Fruit fly (Drosophila melanogaster) whole organism, embryonic: ENCODE data around the gene CG8312.

Experiments
- ATbp ChIP-seq: fragments of 200-800 bp; sonication (Bioruptor generic); optimal IDR thresholded peaks from 2 replicates; lab custom pipeline; 2017; ENCODE audit warnings: missing biosample characterization, mild to moderate bottlenecking, missing genetic modification characterization, missing genetic modification reagents
- B-H2 ChIP-seq: fragments of 200-800 bp; sonication (Bioruptor generic); optimal IDR thresholded peaks from 2 replicates; lab custom pipeline; 2018; ENCODE audit warnings: missing biosample characterization, mild to moderate bottlenecking, missing genetic modification characterization
- CG10209 ChIP-seq: fragments of 200-800 bp; sonication (Bioruptor generic); optimal IDR thresholded peaks from 3 replicates; lab custom pipeline; 2017; ENCODE audit warnings: missing biosample characterization, mild to moderate bottlenecking, missing genetic modification characterization, missing genetic modification reagents
- CG10431 ChIP-seq: fragments of 200-800 bp; sonication (Bioruptor generic); optimal IDR thresholded peaks from 3 replicates; lab custom pipeline; 2018; ENCODE audit warnings: missing biosample characterization, mild to moderate bottlenecking, missing genetic modification characterization
- CG11560 ChIP-seq: fragments of 200-800 bp; sonication (Bioruptor generic); IDR thresholded peaks from 3 replicates; pipeline ENCODE4 v1.3.6; 2022; ENCODE audit warnings: missing biosample characterization, missing genetic modification characterization
- CG12071 ChIP-seq: fragments of 200-800 bp; sonication (Bioruptor generic); optimal IDR thresholded peaks from 3 replicates; lab custom pipeline; 2018; ENCODE audit warnings: missing biosample characterization, mild to moderate bottlenecking, missing genetic modification characterization
- CG14667 ChIP-seq: fragments of 200-800 bp; sonication (Bioruptor generic); IDR thresholded peaks from 2 replicates; pipeline ENCODE4 v1.3.6; 2022; ENCODE audit warnings: missing biosample characterization, missing genetic modification characterization
- CG15696 ChIP-seq: fragments of 200-800 bp; sonication (Bioruptor generic); optimal IDR thresholded peaks from 2 replicates; lab custom pipeline; 2019; ENCODE audit warnings: missing biosample characterization, mild to moderate bottlenecking, missing genetic modification characterization, moderate library complexity
- CG2202 ChIP-seq: fragments of 200-800 bp; sonication (Bioruptor generic); optimal IDR thresholded peaks from 2 replicates; lab custom pipeline; 2018; ENCODE audit warnings: missing biosample characterization, mild to moderate bottlenecking, missing genetic modification characterization
- CG31224 ChIP-seq: fragments of 200-800 bp; sonication (Bioruptor generic); IDR thresholded peaks from 2 replicates; pipeline ENCODE4 v1.3.6; 2022; ENCODE audit warnings: missing biosample characterization, missing genetic modification characterization
- CG4360 ChIP-seq: fragments of 200-800 bp; sonication (Bioruptor generic); IDR thresholded peaks from 2 replicates; pipeline ENCODE4 v1.3.6; 2022; ENCODE audit warnings: missing biosample characterization, missing genetic modification characterization
- CG6854 ChIP-seq: fragments of 200-800 bp; sonication (Bioruptor generic); optimal IDR thresholded peaks from 3 replicates; lab custom pipeline; 2017; ENCODE audit warnings: missing biosample characterization, mild to moderate bottlenecking, missing genetic modification characterization
- CG7372 ChIP-seq: fragments of 200-800 bp; sonication (Bioruptor generic); IDR thresholded peaks from 2 replicates; pipeline ENCODE4 v1.3.6; 2022; ENCODE audit warnings: missing biosample characterization, missing genetic modification characterization
- CG7839 ChIP-seq: fragments of 200-800 bp; sonication (Bioruptor generic); optimal IDR thresholded peaks from 3 replicates; lab custom pipeline; 2018; ENCODE audit warnings: missing biosample characterization, mild to moderate bottlenecking, missing genetic modification characterization, moderate library complexity
- CG8388 ChIP-seq: fragments of 200-800 bp; sonication (Bioruptor generic); optimal IDR thresholded peaks from 2 replicates; lab custom pipeline; 2019; ENCODE audit warnings: missing biosample characterization, mild to moderate bottlenecking, missing genetic modification characterization, moderate library complexity
- CG8478 ChIP-seq: fragments of >200 bp; optimal IDR thresholded peaks from 2 replicates; lab custom pipeline; 2018
- CG8765 ChIP-seq: fragments of 200-800 bp; sonication (Bioruptor generic); IDR thresholded peaks from 2 replicates; pipeline ENCODE4 v1.3.6; 2022; ENCODE audit warnings: missing biosample characterization, missing genetic modification characterization
- Deaf1 ChIP-seq: fragments of 200-800 bp; optimal IDR thresholded peaks from 3 replicates; lab custom pipeline; 2019; ENCODE audit warnings: missing biosample characterization, mild to moderate bottlenecking, missing genetic modification characterization, moderate library complexity
- Dll ChIP-seq: fragments of 200-800 bp; sonication (Bioruptor generic); IDR thresholded peaks from 4 replicates; pipeline ENCODE4 v1.3.6; 2022; ENCODE audit warnings: missing biosample characterization, missing genetic modification characterization; ENCODE audit not compliant: partially characterized antibody
- Doc2 ChIP-seq: fragments of 200-800 bp; sonication (Bioruptor generic); IDR thresholded peaks from 2 replicates; pipeline ENCODE4 v1.3.6; 2022; ENCODE audit warnings: missing biosample characterization, missing genetic modification characterization
- Ets97D ChIP-seq: fragments of 200-800 bp; sonication (Bioruptor generic); optimal IDR thresholded peaks from 3 replicates; lab custom pipeline; 2016; ENCODE audit warnings: missing biosample characterization, missing genetic modification characterization
- H15 ChIP-seq: fragments of 200-800 bp; sonication (Bioruptor generic); IDR thresholded peaks from 3 replicates; pipeline ENCODE4 v1.3.6; 2022; ENCODE audit warnings: missing biosample characterization, missing genetic modification characterization
- HLHmδ ChIP-seq: fragments of 200-800 bp; sonication (Bioruptor generic); optimal IDR thresholded peaks from 2 replicates; lab custom pipeline; 2018; ENCODE audit warnings: missing biosample characterization, mild to moderate bottlenecking, missing genetic modification characterization, moderate library complexity
- Hand ChIP-seq: fragments of 200-800 bp; sonication (Bioruptor generic); optimal IDR thresholded peaks from 2 replicates; lab custom pipeline; 2017; ENCODE audit warnings: mild to moderate bottlenecking, missing biosample characterization, missing genetic modification reagents, missing genetic modification characterization
- HmgZ ChIP-seq: fragments of 200-800 bp; sonication (Bioruptor generic); optimal IDR thresholded peaks from 2 replicates; lab custom pipeline; 2018; ENCODE audit warnings: missing biosample characterization, mild to moderate bottlenecking, missing genetic modification characterization
- Hr3 ChIP-seq: fragments of 200-800 bp; sonication (Bioruptor generic); optimal IDR thresholded peaks from 3 replicates; lab custom pipeline; 2016; ENCODE audit warnings: missing biosample characterization, missing genetic modification characterization
- Mad ChIP-seq: fragments of 200-800 bp; sonication (Bioruptor generic); optimal IDR thresholded peaks from 2 replicates; lab custom pipeline; 2016; ENCODE audit warnings: missing biosample characterization, missing genetic modification characterization
- Meics ChIP-seq: fragments of 200-800 bp; sonication (Bioruptor generic); optimal IDR thresholded peaks from 2 replicates; lab custom pipeline; 2017; ENCODE audit warnings: missing biosample characterization, mild to moderate bottlenecking, missing genetic modification characterization
- NC2α ChIP-seq: fragments of 200-800 bp; sonication (Bioruptor generic); optimal IDR thresholded peaks from 2 replicates; lab custom pipeline; 2016; ENCODE audit warnings: missing biosample characterization, missing genetic modification characterization
- Oaz ChIP-seq: fragments of 200-800 bp; sonication (Bioruptor generic); IDR thresholded peaks from 2 replicates; pipeline ENCODE4 v1.3.6; 2022; ENCODE audit warnings: missing biosample characterization, missing genetic modification characterization
- Optix ChIP-seq: fragments of 200-800 bp; sonication (Bioruptor generic); IDR thresholded peaks from 3 replicates; pipeline ENCODE4 v1.3.6; 2022; ENCODE audit warnings: missing biosample characterization, missing genetic modification characterization
- Poxn ChIP-seq: fragments of 200-800 bp; sonication (Bioruptor generic); IDR thresholded peaks from 2 replicates; pipeline ENCODE4 v1.3.6; 2022; ENCODE audit warnings: missing biosample characterization, missing genetic modification characterization
- Rx ChIP-seq: fragments of 200-800 bp; sonication (Bioruptor generic); IDR thresholded peaks from 2 replicates; pipeline ENCODE4 v1.3.6; 2022; ENCODE audit warnings: missing biosample characterization, missing genetic modification characterization
- Spps ChIP-seq: fragments of 200-800 bp; sonication (Bioruptor generic); optimal IDR thresholded peaks from 2 replicates; lab custom pipeline; 2018; ENCODE audit warnings: missing biosample characterization, mild to moderate bottlenecking, missing genetic modification characterization
- Xrp1 ChIP-seq: fragments of 200-800 bp; sonication (Bioruptor generic); IDR thresholded peaks from 2 replicates; pipeline ENCODE4 v1.3.6; 2022; ENCODE audit warnings: missing biosample characterization, missing genetic modification characterization
- cas ChIP-seq: fragments of 200-800 bp; sonication (Bioruptor generic); IDR thresholded peaks from 2 replicates; pipeline ENCODE4 v1.3.6; 2022; ENCODE audit warnings: missing biosample characterization, missing genetic modification characterization
- croc ChIP-seq: fragments of 200-800 bp; sonication (Bioruptor generic); conservative IDR thresholded peaks from 3 replicates; pipeline ENCODE4 v1.3.6; 2022; ENCODE audit warnings: missing biosample characterization, missing genetic modification characterization
- cwo ChIP-seq: fragments of 200-800 bp; sonication (Bioruptor generic); optimal IDR thresholded peaks from 3 replicates; lab custom pipeline; 2017; ENCODE audit warnings: missing biosample characterization, missing genetic modification characterization, mild to moderate bottlenecking, moderate library complexity, missing genetic modification reagents
- dati ChIP-seq: fragments of 200-800 bp; sonication (Bioruptor generic); IDR thresholded peaks from 2 replicates; pipeline ENCODE4 v1.3.6; 2022; ENCODE audit warnings: missing biosample characterization, missing genetic modification characterization
- disco-r ChIP-seq: fragments of 200-800 bp; sonication (Bioruptor generic); optimal IDR thresholded peaks from 2 replicates; lab custom pipeline; 2016; ENCODE audit warnings: missing biosample characterization, missing genetic modification characterization
- dysf ChIP-seq: fragments of 200-800 bp; sonication (Bioruptor generic); IDR thresholded peaks from 3 replicates; pipeline ENCODE4 v1.3.6; 2022; ENCODE audit warnings: missing biosample characterization, missing genetic modification characterization
- hkb ChIP-seq, 2 experiments: fragments of 200-800 bp in 1 of 2; fragments of >200 bp in 1 of 2; sonication (Bioruptor generic) in 1 of 2; IDR thresholded peaks in 1 of 2; optimal IDR thresholded peaks in 1 of 2; 2 replicates each; pipeline versions ENCODE4 v1.3.6 to Lab custom; 2017 to 2022; ENCODE audit warnings: missing biosample characterization in 1 of 2, missing genetic modification characterization in 1 of 2
- hth ChIP-seq: fragments of >200 bp; optimal IDR thresholded peaks from 2 replicates; lab custom pipeline; 2017; ENCODE audit warnings: inconsistent platforms
- ind ChIP-seq: fragments of 200-800 bp; sonication (Bioruptor generic); optimal IDR thresholded peaks from 3 replicates; lab custom pipeline; 2016; ENCODE audit warnings: missing biosample characterization, missing genetic modification characterization
- lbe ChIP-seq: fragments of 200-800 bp; sonication (Bioruptor generic); optimal IDR thresholded peaks from 2 replicates; lab custom pipeline; 2016; ENCODE audit warnings: missing biosample characterization, mild to moderate bottlenecking, missing genetic modification characterization
- lov ChIP-seq, 2 experiments: fragments of 200-800 bp in 1 of 2; fragments of >200 bp in 1 of 2; sonication (Bioruptor generic) in 1 of 2; IDR thresholded peaks in 1 of 2; optimal IDR thresholded peaks in 1 of 2; 2 replicates in 1 of 2; 3 replicates in 1 of 2; pipeline versions ENCODE4 v1.3.6 to Lab custom; 2017 to 2022; ENCODE audit warnings: missing biosample characterization in 1 of 2, missing genetic modification characterization in 1 of 2
- mld ChIP-seq: fragments of 200-800 bp; sonication (Bioruptor generic); IDR thresholded peaks from 3 replicates; pipeline ENCODE4 v1.3.6; 2022; ENCODE audit warnings: missing biosample characterization, missing genetic modification characterization; ENCODE audit not compliant: partially characterized antibody
- pros ChIP-seq: fragments of 200-800 bp; sonication (Bioruptor generic); optimal IDR thresholded peaks from 3 replicates; lab custom pipeline; 2019; ENCODE audit warnings: missing biosample characterization, mild to moderate bottlenecking, missing genetic modification characterization, moderate library complexity
- sim ChIP-seq: fragments of 200-800 bp; sonication (Bioruptor generic); IDR thresholded peaks from 2 replicates; pipeline ENCODE4 v1.3.6; 2022; ENCODE audit warnings: missing biosample characterization, missing genetic modification characterization
- ssp ChIP-seq: fragments of 200-800 bp; sonication (Bioruptor generic); IDR thresholded peaks from 2 replicates; pipeline ENCODE4 v1.3.6; 2022; ENCODE audit warnings: missing biosample characterization, missing genetic modification characterization
- trem ChIP-seq: fragments of 200-800 bp; optimal IDR thresholded peaks from 3 replicates; lab custom pipeline; 2019; ENCODE audit warnings: missing biosample characterization, mild to moderate bottlenecking, missing genetic modification characterization, moderate library complexity

The CG8312 gene

DNA sequence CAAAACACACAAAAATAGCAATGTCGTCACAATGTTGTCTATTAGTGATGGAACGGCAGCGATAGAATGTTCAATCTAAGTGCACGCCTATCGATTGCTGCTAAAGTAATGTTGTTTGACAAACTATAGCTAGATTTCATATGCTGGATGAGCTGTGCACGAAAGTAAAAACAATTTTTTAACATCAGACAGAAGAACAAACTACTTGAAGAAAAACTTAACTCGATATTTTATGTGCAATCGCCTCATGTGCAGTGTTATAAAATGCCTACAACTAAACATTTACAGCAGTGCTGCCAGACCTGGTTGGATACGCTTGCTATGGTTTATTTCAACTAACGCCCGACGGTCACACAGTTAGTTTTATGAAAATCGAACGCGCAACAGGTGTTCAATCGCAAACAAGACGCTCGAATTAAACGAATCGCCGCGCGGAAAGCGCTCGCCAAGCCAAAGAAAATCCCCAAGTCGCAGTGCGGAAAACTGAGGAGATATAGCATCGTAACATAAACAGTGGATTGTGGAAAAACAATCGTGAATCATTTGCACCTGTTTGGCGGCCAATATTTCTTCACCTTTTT lies at the start of gene CG8312, which contains the start of gene bocks (continued):
- TF ChIP-seq Xrp1 (GFP tag; lab: Robert Waterston, UW) (no peak), croc (GFP tag; lab: Robert Waterston, UW) (no peak), CG8478 (lab: Kevin White, UChicago) (no peak), lov (optimal IDR thresholded peaks at IDR 0.05; lab: Kevin White, UChicago) (no peak), lov (GFP tag; IDR thresholded peaks at IDR 0.05; lab: Robert Waterston, UW) (no peak), HLHmδ (GFP tag; lab: Kevin White, UChicago) (peak; percentile 27), Rx (GFP tag; lab: Robert Waterston, UW) (no peak), CG10431 (no peak), CG7839 (tag; lab: Kevin White, UChicago) (peak; percentile 31), Deaf1 (tag; lab: Kevin White, UChicago) (peak; percentile 21), disco-r (peak; percentile 15), Hand (GFP tag; lab: Kevin White, UChicago) (no peak), dysf (GFP tag; lab: Robert Waterston, UW) (no peak), cwo (GFP tag; lab: Kevin White, UChicago) (peak; percentile 23), dati (no peak), Hr3 (GFP tag; lab: Kevin White, UChicago) (no peak), Ets97D (GFP tag; lab: Kevin White, UChicago) (peak; percentile 88), B-H2 (GFP tag; lab: Kevin White, UChicago) (peak; percentile 86), cas (GFP tag; lab: Robert Waterston, UW) (no peak), CG31224 (GFP tag; lab: Robert Waterston, UW) (no peak), ind (peak; percentile 26), lbe (GFP tag; lab: Kevin White, UChicago) (peak; percentile 33), Dll (GFP tag; lab: Robert Waterston, UW) (no peak), CG14667 (GFP tag; lab: Robert Waterston, UW) (no peak), pros (GFP tag; lab: Kevin White, UChicago) (no peak), trem (tag; lab: Kevin White, UChicago) (peak; percentile 93), Spps (peak; percentile 29), CG6854 (GFP tag; lab: Kevin White, UChicago) (peak; percentile 1), Oaz (GFP tag; lab: Robert Waterston, UW) (no peak), CG2202 (tag; lab: Kevin White, UChicago) (no peak), CG7372 (no peak), HmgZ (tag; lab: Kevin White, UChicago) (peak; percentile 33), H15 (GFP tag; lab: Robert Waterston, UW) (no peak), ATbp (GFP tag; lab: Kevin White, UChicago) (no peak), Meics (peak; percentile 6), Optix (GFP tag; lab: Robert Waterston, UW) (no peak), CG8388 (GFP tag; lab: Kevin White, UChicago) (peak; percentile 1), NC2α (GFP tag; lab: Kevin White, UChicago) (no peak), CG11560 (tag; lab: Robert Waterston, UW) (no peak), CG12071 (peak; percentile 17), CG15696 (tag; lab: Kevin White, UChicago) (no peak), Mad (GFP tag; lab: Kevin White, UChicago) (peak; percentile 44), hth (no peak), ssp (GFP tag; lab: Robert Waterston, UW) (no peak), sim (GFP tag; lab: Robert Waterston, UW) (no peak), CG10209 (GFP tag; lab: Kevin White, UChicago) (peak; percentile 16), mld (no peak), CG8765 (GFP tag; lab: Robert Waterston, UW) (no peak), Doc2 (GFP tag; lab: Robert Waterston, UW) (no peak), hkb (optimal IDR thresholded peaks at IDR 0.05; lab: Kevin White, UChicago) (peak; percentile 53), hkb (GFP tag; IDR thresholded peaks at IDR 0.05; lab: Robert Waterston, UW) (no peak), CG4360 (GFP tag; lab: Robert Waterston, UW) (no peak), Poxn (GFP tag; lab: Robert Waterston, UW) (no peak)
